Fruit fly (Drosophila melanogaster) whole organism, embryonic: Measurements from ENCODE around the gene Shaw.

ENCODE experiments used
- CG10979 ChIP-seq: fragments of 200-800 bp; sonication (Bioruptor generic); optimal IDR thresholded peaks from 2 replicates; lab custom pipeline; 2018; ENCODE audit warnings: missing biosample characterization, mild to moderate bottlenecking, missing genetic modification characterization, moderate library complexity
- CG12391 ChIP-seq: fragments of 200-800 bp; sonication (Bioruptor generic); optimal IDR thresholded peaks from 3 replicates; lab custom pipeline; 2018; ENCODE audit warnings: missing biosample characterization, mild to moderate bottlenecking, missing genetic modification characterization, moderate library complexity
- CG13296 ChIP-seq: fragments of 200-800 bp; sonication (Bioruptor generic); optimal IDR thresholded peaks from 3 replicates; lab custom pipeline; 2018; ENCODE audit warnings: missing biosample characterization, mild to moderate bottlenecking, missing genetic modification characterization
- CG15479 ChIP-seq: fragments of 200-800 bp; sonication (Bioruptor generic); optimal IDR thresholded peaks from 3 replicates; lab custom pipeline; 2019; ENCODE audit warnings: missing biosample characterization, mild to moderate bottlenecking, missing genetic modification characterization, moderate library complexity
- CG1602 ChIP-seq: fragments of 200-800 bp; sonication (Bioruptor generic); optimal IDR thresholded peaks from 3 replicates; lab custom pipeline; 2016; ENCODE audit warnings: missing biosample characterization, missing genetic modification characterization
- CG16779 ChIP-seq: fragments of 200-800 bp; sonication (Bioruptor generic); IDR thresholded peaks from 2 replicates; pipeline ENCODE4 v1.3.6; 2022; ENCODE audit warnings: missing biosample characterization, missing genetic modification characterization
- CG17385 ChIP-seq: fragments of 200-800 bp; sonication (Bioruptor generic); optimal IDR thresholded peaks from 3 replicates; lab custom pipeline; 2018; ENCODE audit warnings: missing biosample characterization, mild to moderate bottlenecking, missing genetic modification characterization
- CG17802 ChIP-seq: fragments of 200-800 bp; sonication (Bioruptor generic); optimal IDR thresholded peaks from 2 replicates; lab custom pipeline; 2018; ENCODE audit warnings: missing biosample characterization, mild to moderate bottlenecking, missing genetic modification characterization, moderate library complexity
- CG2712 ChIP-seq: fragments of 200-800 bp; optimal IDR thresholded peaks from 3 replicates; lab custom pipeline; 2019; ENCODE audit warnings: missing biosample characterization, mild to moderate bottlenecking, missing genetic modification characterization, moderate library complexity
- CG34376 ChIP-seq: fragments of 200-800 bp; sonication (Bioruptor generic); optimal IDR thresholded peaks from 2 replicates; lab custom pipeline; 2018; ENCODE audit warnings: missing biosample characterization, mild to moderate bottlenecking, missing genetic modification characterization
- CG4424 ChIP-seq: fragments of 200-800 bp; sonication (Bioruptor generic); optimal IDR thresholded peaks from 3 replicates; lab custom pipeline; 2016; ENCODE audit warnings: missing biosample characterization, missing genetic modification characterization
- CG6175 ChIP-seq: fragments of 200-800 bp; sonication (Bioruptor generic); IDR thresholded peaks from 3 replicates; pipeline ENCODE4 v1.3.6; 2022; ENCODE audit warnings: missing biosample characterization, missing genetic modification characterization
- CG6813 ChIP-seq: fragments of 200-800 bp; sonication (Bioruptor generic); optimal IDR thresholded peaks from 2 replicates; lab custom pipeline; 2017; ENCODE audit warnings: missing biosample characterization, missing genetic modification characterization, mild to moderate bottlenecking, moderate library complexity, missing genetic modification reagents
- CG7839 ChIP-seq: fragments of 200-800 bp; sonication (Bioruptor generic); optimal IDR thresholded peaks from 3 replicates; lab custom pipeline; 2018; ENCODE audit warnings: missing biosample characterization, mild to moderate bottlenecking, missing genetic modification characterization, moderate library complexity
- D19A ChIP-seq: fragments of 200-800 bp; optimal IDR thresholded peaks from 3 replicates; lab custom pipeline; 2019; ENCODE audit warnings: missing biosample characterization, mild to moderate bottlenecking, missing genetic modification characterization, moderate library complexity
- E2f2 ChIP-seq: fragments of 200-800 bp; sonication (Bioruptor generic); IDR thresholded peaks from 2 replicates; pipeline ENCODE4 v1.3.6; 2022; ENCODE audit warnings: missing biosample characterization, missing genetic modification characterization
- Hmx ChIP-seq: fragments of 200-800 bp; sonication (Bioruptor generic); optimal IDR thresholded peaks from 2 replicates; lab custom pipeline; 2016; ENCODE audit warnings: missing biosample characterization, missing genetic modification characterization
- Lpt ChIP-seq: fragments of >200 bp; optimal IDR thresholded peaks from 2 replicates; lab custom pipeline; 2018; ENCODE audit warnings: missing biosample characterization, missing genetic modification characterization
- Xrp1 ChIP-seq: fragments of 200-800 bp; sonication (Bioruptor generic); IDR thresholded peaks from 2 replicates; pipeline ENCODE4 v1.3.6; 2022; ENCODE audit warnings: missing biosample characterization, missing genetic modification characterization
- jigr1 ChIP-seq: fragments of 200-800 bp; sonication (Bioruptor generic); IDR thresholded peaks from 3 replicates; pipeline ENCODE4 v1.3.6; 2022; ENCODE audit warnings: missing biosample characterization, missing genetic modification characterization
- nmo ChIP-seq: fragments of 200-800 bp; sonication (Bioruptor generic); optimal IDR thresholded peaks from 2 replicates; lab custom pipeline; 2018; ENCODE audit warnings: missing biosample characterization, mild to moderate bottlenecking, missing genetic modification characterization, moderate library complexity
- prd ChIP-seq, 3 experiments: fragments of >200 bp in 2 of 3; fragments of 200-800 bp in 1 of 3; sonication (Bioruptor generic) in 1 of 3; optimal IDR thresholded peaks in 2 of 3; IDR thresholded peaks in 1 of 3; 2 replicates in 2 of 3; 3 replicates in 1 of 3; pipeline versions ENCODE4 v1.3.6 to Lab custom; 2017 to 2022; ENCODE audit warnings: missing biosample characterization in 1 of 3, missing genetic modification characterization in 1 of 3
- sd ChIP-seq: fragments of 200-800 bp; sonication (Bioruptor generic); optimal IDR thresholded peaks from 3 replicates; lab custom pipeline; 2018; ENCODE audit warnings: missing biosample characterization, mild to moderate bottlenecking, missing genetic modification characterization, moderate library complexity
- tio ChIP-seq: fragments of 200-800 bp; sonication (Bioruptor generic); optimal IDR thresholded peaks from 2 replicates; lab custom pipeline; 2017; ENCODE audit warnings: missing biosample characterization, missing genetic modification characterization, inconsistent platforms
- unpg ChIP-seq: fragments of 200-800 bp; sonication (Bioruptor generic); optimal IDR thresholded peaks from 3 replicates; lab custom pipeline; 2018; ENCODE audit warnings: missing biosample characterization, mild to moderate bottlenecking, missing genetic modification characterization, moderate library complexity
- vvl ChIP-seq: fragments of 200-800 bp; sonication (Bioruptor generic); IDR thresholded peaks from 2 replicates; pipeline ENCODE4 v1.3.6; 2022; ENCODE audit warnings: missing biosample characterization, missing genetic modification characterization

Shaw gene

dm6 chr2L:3778157-3779060 is 60.4 kb downstream of the Shaw start (continued):
- TF ChIP-seq Xrp1 (GFP tag; lab: Robert Waterston, UW) (peak; percentile 27; the same call in 1 of the 2 replicates), CG6175 (GFP tag; lab: Robert Waterston, UW) (peak; percentile 81; the same call in 2 of the 3 replicates), vvl (GFP tag; lab: Robert Waterston, UW) (peak; percentile 25), CG13296 (peak; percentile 32), E2f2 (GFP tag; lab: Robert Waterston, UW) (peak; percentile 11; the same call in 1 of the 2 replicates), CG10979 (tag; lab: Kevin White, UChicago) (peak; percentile 41), tio (GFP tag; lab: Kevin White, UChicago) (no peak), unpg (GFP tag; lab: Kevin White, UChicago) (peak; percentile 60), CG4424 (GFP tag; lab: Kevin White, UChicago) (peak; percentile 10), CG17385 (GFP tag; lab: Kevin White, UChicago) (peak; percentile 4), CG17802 (tag; lab: Kevin White, UChicago) (no peak), Lpt (GFP tag; lab: Kevin White, UChicago) (no peak), jigr1 (GFP tag; lab: Robert Waterston, UW) (no peak), CG16779 (GFP tag; lab: Robert Waterston, UW) (no peak), CG2712 (tag; lab: Kevin White, UChicago) (peak; percentile 60), CG34376 (GFP tag; lab: Kevin White, UChicago) (peak; percentile 80), D19A (tag; lab: Kevin White, UChicago) (peak; percentile 14), CG6813 (GFP tag; lab: Kevin White, UChicago) (no peak), Hmx (GFP tag; lab: Kevin White, UChicago) (no peak), CG1602 (GFP tag; lab: Kevin White, UChicago) (no peak), sd (peak; percentile 72), CG7839 (tag; lab: Kevin White, UChicago) (peak; percentile 58), nmo (GFP tag; lab: Kevin White, UChicago) (peak; percentile 35), CG15479 (GFP tag; lab: Kevin White, UChicago) (peak; percentile 91), CG12391 (tag; lab: Kevin White, UChicago) (peak; percentile 34), prd (optimal IDR thresholded peaks at IDR 0.05; lab: Kevin White, UChicago) (no peak), prd (GFP tag; IDR thresholded peaks at IDR 0.05; lab: Robert Waterston, UW) (peak; percentile 21; the same call in 1 of the 3 replicates)
